Worm (Caenorhabditis elegans): ENCODE data around the gene clec-144.

DNA sequence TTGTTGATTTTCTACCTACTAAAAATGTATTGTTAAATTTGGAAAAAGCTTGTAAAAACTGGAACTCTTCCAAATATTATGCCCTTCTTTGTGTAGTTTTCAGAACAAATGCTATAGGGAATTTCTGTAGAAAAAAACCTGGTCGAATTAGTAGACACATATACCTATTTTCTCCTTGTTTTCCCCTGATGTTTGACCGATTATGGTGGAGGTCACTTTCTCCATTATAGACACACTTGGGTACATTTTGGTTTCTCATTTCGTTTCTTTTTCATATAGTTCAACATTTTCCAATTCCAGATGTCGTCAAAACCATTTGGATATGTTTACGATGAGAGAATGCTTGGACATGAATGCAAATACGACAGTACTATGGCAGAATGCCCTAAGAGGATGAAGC is 33.6 kb downstream of the clec-144 start, which contains the start of gene hda-5:
- TF ChIP-seq aha-1 (tag) (no peak), F44E2.7 (GFP tag; IDR thresholded peaks at IDR 0.05) (no peak), ces-1 (GFP tag; optimal IDR thresholded peaks at IDR 0.05) (no peak), lin-13 (GFP tag; optimal IDR thresholded peaks at IDR 0.05) (no peak), ZK546.5 (tag; optimal IDR thresholded peaks at IDR 0.05) (no peak), F49E8.2 (tag; optimal IDR thresholded peaks at IDR 0.05; ENCODE audit: borderline replicate concordance) (no peak), hmg-1.1 (GFP tag; IDR thresholded peaks at IDR 0.05) (no peak), nhr-25 (tag; optimal IDR thresholded peaks at IDR 0.05; ENCODE audit: borderline replicate concordance, insufficient read depth) (no peak), aly-2 (tag; optimal IDR thresholded peaks at IDR 0.05) (no peak), mxl-3 (GFP tag; optimal IDR thresholded peaks at IDR 0.05) (no peak), nhr-237 (tag; optimal IDR thresholded peaks at IDR 0.05) (no peak), mep-1 (tag; optimal IDR thresholded peaks at IDR 0.05) (no peak), dmd-9 (GFP tag; IDR thresholded peaks at IDR 0.05) (no peak)
